Comparison of ENCODE assay signal across 1 fruit fly cellular context in the genomic region with DNA sequence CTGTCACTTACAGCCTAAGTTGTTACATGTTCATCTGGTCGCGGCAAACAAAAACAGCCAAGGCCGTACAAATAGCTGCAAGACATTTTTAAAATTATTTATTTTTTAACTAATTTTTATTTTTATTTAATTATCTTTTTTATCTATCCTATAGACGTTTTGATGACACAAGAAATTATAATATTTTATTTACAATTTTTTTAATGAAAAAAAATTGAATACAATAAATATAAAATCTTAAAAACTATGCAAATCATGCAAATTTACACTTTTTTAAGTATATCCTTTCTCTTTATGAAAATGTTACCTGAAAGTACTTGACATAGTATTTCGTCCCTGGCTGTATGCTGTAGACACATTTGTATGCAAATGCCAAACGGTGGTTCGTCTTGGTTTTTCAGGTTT.
TF ChIP-seq lines count a peak whose summit lies in the region.

No protein-coding gene starts in this region.

TF ChIP-seq in whole organism, embryonic, 481 proteins besides CTCF, POLR2A, EP300 and RAD21 (continued from another document and continues in another):
- TF ChIP-seq CG17359 (tag; optimal IDR thresholded peaks at IDR 0.05; lab: Kevin White, UChicago): peak; percentile 80
- peak; percentile 82 for TF ChIP-seq CG9727 (GFP tag; optimal IDR thresholded peaks at IDR 0.05; lab: Kevin White, UChicago)
- TF ChIP-seq Side (GFP tag; optimal IDR thresholded peaks at IDR 0.05; lab: Kevin White, UChicago): no peak
- TF ChIP-seq CG10543 (GFP tag; optimal IDR thresholded peaks at IDR 0.05; lab: Kevin White, UChicago): peak; percentile 14
- peak; percentile 74 for TF ChIP-seq CG6813 (GFP tag; optimal IDR thresholded peaks at IDR 0.05; lab: Kevin White, UChicago)
- TF ChIP-seq nerfin-1 (tag; optimal IDR thresholded peaks at IDR 0.05; lab: Kevin White, UChicago): peak; percentile 77
- TF ChIP-seq CG14860 (GFP tag; IDR thresholded peaks at IDR 0.05; lab: Robert Waterston, UW; ENCODE audit: partially characterized antibody): no peak
- peak; percentile 58; the same call in 1 of the 2 replicates for TF ChIP-seq Rfx (GFP tag; IDR thresholded peaks at IDR 0.05; lab: Robert Waterston, UW)
- no peak for TF ChIP-seq fd102C (GFP tag; optimal IDR thresholded peaks at IDR 0.05; lab: Kevin White, UChicago)
- no peak for TF ChIP-seq Ets65A (GFP tag; lab: Kevin White, UChicago)
- TF ChIP-seq CG14441 (GFP tag; IDR thresholded peaks at IDR 0.05; lab: Robert Waterston, UW): no peak
- TF ChIP-seq H15 (GFP tag; IDR thresholded peaks at IDR 0.05; lab: Robert Waterston, UW): 0 out of 3 replicates have a peak, but pooled peaks have one; percentile 31
- TF ChIP-seq CG12104 (GFP tag; optimal IDR thresholded peaks at IDR 0.05; lab: Kevin White, UChicago): peak; percentile 61
- peak; percentile 82 for TF ChIP-seq CG10979 (tag; optimal IDR thresholded peaks at IDR 0.05; lab: Kevin White, UChicago)
- TF ChIP-seq Optix (GFP tag; IDR thresholded peaks at IDR 0.05; lab: Robert Waterston, UW): no peak
- peak; percentile 59 for TF ChIP-seq CG4328 (GFP tag; optimal IDR thresholded peaks at IDR 0.05; lab: Kevin White, UChicago)
- no peak for TF ChIP-seq CG9609 (GFP tag; optimal IDR thresholded peaks at IDR 0.05; lab: Kevin White, UChicago)
- TF ChIP-seq nmo (GFP tag; optimal IDR thresholded peaks at IDR 0.05; lab: Kevin White, UChicago): peak; percentile 91
- TF ChIP-seq CG13296 (GFP tag; optimal IDR thresholded peaks at IDR 0.05; lab: Kevin White, UChicago): peak; percentile 92
- TF ChIP-seq Elba2 (GFP tag; optimal IDR thresholded peaks at IDR 0.05; lab: Kevin White, UChicago): no peak
- TF ChIP-seq CG3995 (GFP tag; optimal IDR thresholded peaks at IDR 0.05; lab: Kevin White, UChicago): no peak
- peak; percentile 45 for TF ChIP-seq CG15696 (tag; optimal IDR thresholded peaks at IDR 0.05; lab: Kevin White, UChicago)
- peak; percentile 89 for TF ChIP-seq CG11695 (GFP tag; IDR thresholded peaks at IDR 0.05; lab: Robert Waterston, UW)
- no peak for TF ChIP-seq CG2889 (GFP tag; IDR thresholded peaks at IDR 0.05; lab: Robert Waterston, UW)
- TF ChIP-seq Ssrp (tag; optimal IDR thresholded peaks at IDR 0.05; lab: Kevin White, UChicago): peak; percentile 79
- TF ChIP-seq CG5953 (GFP tag; IDR thresholded peaks at IDR 0.05; lab: Robert Waterston, UW): no peak
- no peak for TF ChIP-seq disco-r (GFP tag; optimal IDR thresholded peaks at IDR 0.05; lab: Kevin White, UChicago)
- no peak for TF ChIP-seq gt (GFP tag; IDR thresholded peaks at IDR 0.05; lab: Robert Waterston, UW)
- TF ChIP-seq fd3F (GFP tag; optimal IDR thresholded peaks at IDR 0.05; lab: Kevin White, UChicago): peak; percentile 71
- no peak for TF ChIP-seq CG8290 (GFP tag; optimal IDR thresholded peaks at IDR 0.05; lab: Kevin White, UChicago)
- no peak for TF ChIP-seq CG8290 (tag; optimal IDR thresholded peaks at IDR 0.05; lab: Kevin White, UChicago)
- TF ChIP-seq Fer1 (GFP tag; optimal IDR thresholded peaks at IDR 0.05; lab: Kevin White, UChicago): peak; percentile 83
- TF ChIP-seq CG14667 (GFP tag; IDR thresholded peaks at IDR 0.05; lab: Robert Waterston, UW): peak; percentile 30; the same call in 1 of the 2 replicates
- 0 out of 3 replicates have a peak, but pooled peaks have one; percentile 50 for TF ChIP-seq ci (GFP tag; IDR thresholded peaks at IDR 0.05; lab: Robert Waterston, UW)
- TF ChIP-seq pum (GFP tag; optimal IDR thresholded peaks at IDR 0.05; lab: Kevin White, UChicago): no peak
- no peak for TF ChIP-seq CG4282 (GFP tag; optimal IDR thresholded peaks at IDR 0.05; lab: Kevin White, UChicago)
- TF ChIP-seq pb (GFP tag; optimal IDR thresholded peaks at IDR 0.05; lab: Kevin White, UChicago): no peak
- no peak for TF ChIP-seq CG15011 (GFP tag; optimal IDR thresholded peaks at IDR 0.05; lab: Kevin White, UChicago)
- no peak for TF ChIP-seq CG16863 (GFP tag; optimal IDR thresholded peaks at IDR 0.05; lab: Kevin White, UChicago)
- TF ChIP-seq CG42726 (GFP tag; IDR thresholded peaks at IDR 0.05; lab: Robert Waterston, UW; ENCODE audit: partially characterized antibody): no peak
- TF ChIP-seq CG8359 (GFP tag; optimal IDR thresholded peaks at IDR 0.05; lab: Kevin White, UChicago; ENCODE audit: borderline replicate concordance): peak; percentile 25
- peak in 1 of 2 experiments; percentile 9 for TF ChIP-seq insv (GFP tag; optimal IDR thresholded peaks at IDR 0.05; lab: Kevin White, UChicago)
- no peak for TF ChIP-seq CG10366 (GFP tag; IDR thresholded peaks at IDR 0.05; lab: Robert Waterston, UW)
- TF ChIP-seq HmgD (GFP tag; optimal IDR thresholded peaks at IDR 0.05; lab: Kevin White, UChicago): no peak
- peak; percentile 91 for TF ChIP-seq CG7839 (tag; optimal IDR thresholded peaks at IDR 0.05; lab: Kevin White, UChicago)
- no peak for TF ChIP-seq CG12071 (GFP tag; optimal IDR thresholded peaks at IDR 0.05; lab: Kevin White, UChicago)
- no peak for TF ChIP-seq CG17186 (GFP tag; optimal IDR thresholded peaks at IDR 0.05; lab: Kevin White, UChicago)
- TF ChIP-seq TFAM (GFP tag; optimal IDR thresholded peaks at IDR 0.05; lab: Kevin White, UChicago): no peak
- peak; percentile 46 for TF ChIP-seq Xbp1 (GFP tag; optimal IDR thresholded peaks at IDR 0.05; lab: Kevin White, UChicago)
- TF ChIP-seq kni (GFP tag; optimal IDR thresholded peaks at IDR 0.05; lab: Kevin White, UChicago): no peak
- TF ChIP-seq CG10565 (GFP tag; optimal IDR thresholded peaks at IDR 0.05; lab: Kevin White, UChicago): no peak
- TF ChIP-seq hbn (GFP tag; IDR thresholded peaks at IDR 0.05; lab: Robert Waterston, UW; ENCODE audit: partially characterized antibody): no peak
- no peak for TF ChIP-seq CG4730 (GFP tag; IDR thresholded peaks at IDR 0.05; lab: Robert Waterston, UW)
- TF ChIP-seq Kr (GFP tag; optimal IDR thresholded peaks at IDR 0.05; lab: Kevin White, UChicago): no peak
- TF ChIP-seq Hmx (GFP tag; optimal IDR thresholded peaks at IDR 0.05; lab: Kevin White, UChicago): no peak
- peak; percentile 75 for TF ChIP-seq Ptx1 (GFP tag; IDR thresholded peaks at IDR 0.05; lab: Robert Waterston, UW)
- TF ChIP-seq HLH54F (GFP tag; optimal IDR thresholded peaks at IDR 0.05; lab: Kevin White, UChicago): no peak
- no peak for TF ChIP-seq Hey (tag; optimal IDR thresholded peaks at IDR 0.05; lab: Kevin White, UChicago)
- TF ChIP-seq org-1 (GFP tag; optimal IDR thresholded peaks at IDR 0.05; lab: Kevin White, UChicago): peak; percentile 13
- TF ChIP-seq lilli (GFP tag; optimal IDR thresholded peaks at IDR 0.05; lab: Kevin White, UChicago): no peak
- TF ChIP-seq Hmr (GFP tag; optimal IDR thresholded peaks at IDR 0.05; lab: Kevin White, UChicago): peak; percentile 78
- no peak for TF ChIP-seq Poxn (GFP tag; IDR thresholded peaks at IDR 0.05; lab: Robert Waterston, UW)
- TF ChIP-seq ftz-f1 (GFP tag; optimal IDR thresholded peaks at IDR 0.05; lab: Kevin White, UChicago): no peak
- no peak for TF ChIP-seq Dfd (GFP tag; optimal IDR thresholded peaks at IDR 0.05; lab: Kevin White, UChicago)
- TF ChIP-seq CG18599 (GFP tag; optimal IDR thresholded peaks at IDR 0.05; lab: Kevin White, UChicago): peak; percentile 78
- TF ChIP-seq exex (tag; optimal IDR thresholded peaks at IDR 0.05; lab: Kevin White, UChicago): peak; percentile 15
- peak; percentile 52 for TF ChIP-seq Six4 (GFP tag; optimal IDR thresholded peaks at IDR 0.05; lab: Kevin White, UChicago)
- peak; percentile 48 for TF ChIP-seq NfI (GFP tag; optimal IDR thresholded peaks at IDR 0.05; lab: Kevin White, UChicago)
- no peak for TF ChIP-seq Scr (GFP tag; IDR thresholded peaks at IDR 0.05; lab: Robert Waterston, UW; ENCODE audit: partially characterized antibody)
- peak; percentile 76 for TF ChIP-seq dmrt11E (tag; optimal IDR thresholded peaks at IDR 0.05; lab: Kevin White, UChicago)
- no peak for TF ChIP-seq CG31365 (tag; optimal IDR thresholded peaks at IDR 0.05; lab: Kevin White, UChicago)
- TF ChIP-seq Bdp1 (GFP tag; optimal IDR thresholded peaks at IDR 0.05; lab: Kevin White, UChicago): no peak
- peak; percentile 74 for TF ChIP-seq Xrp1 (GFP tag; IDR thresholded peaks at IDR 0.05; lab: Robert Waterston, UW)
- no peak for TF ChIP-seq fru (optimal IDR thresholded peaks at IDR 0.05; lab: Kevin White, UChicago)
- no peak for TF ChIP-seq CG6175 (GFP tag; IDR thresholded peaks at IDR 0.05; lab: Robert Waterston, UW)
- TF ChIP-seq nom (GFP tag; optimal IDR thresholded peaks at IDR 0.05; lab: Kevin White, UChicago): peak; percentile 56
- peak; percentile 85 for TF ChIP-seq CG12391 (tag; optimal IDR thresholded peaks at IDR 0.05; lab: Kevin White, UChicago)
- TF ChIP-seq Spps (tag; optimal IDR thresholded peaks at IDR 0.05; lab: Kevin White, UChicago): peak; percentile 59
- no peak for TF ChIP-seq CG3726 (GFP tag; IDR thresholded peaks at IDR 0.05; lab: Robert Waterston, UW)
- TF ChIP-seq Oaz (GFP tag; IDR thresholded peaks at IDR 0.05; lab: Robert Waterston, UW): no peak
- 0 out of 3 replicates have a peak, but pooled peaks have one; percentile 24 for TF ChIP-seq croc (GFP tag; conservative IDR thresholded peaks at IDR 0.05; lab: Robert Waterston, UW)
- no peak for TF ChIP-seq MBD-R2 (GFP tag; IDR thresholded peaks at IDR 0.05; lab: Robert Waterston, UW)
- TF ChIP-seq HLHmδ (GFP tag; optimal IDR thresholded peaks at IDR 0.05; lab: Kevin White, UChicago): no peak
- peak; percentile 43 for TF ChIP-seq ac (GFP tag; optimal IDR thresholded peaks at IDR 0.05; lab: Kevin White, UChicago)
- no peak for TF ChIP-seq CG31224 (GFP tag; IDR thresholded peaks at IDR 0.05; lab: Robert Waterston, UW)
- TF ChIP-seq ase (GFP tag; IDR thresholded peaks at IDR 0.05; lab: Robert Waterston, UW): 0 out of 3 replicates have a peak, but pooled peaks have one; percentile 41
- no peak for TF ChIP-seq z (GFP tag; IDR thresholded peaks at IDR 0.05; lab: Robert Waterston, UW)
- no peak for TF ChIP-seq CG1603 (tag; optimal IDR thresholded peaks at IDR 0.05; lab: Kevin White, UChicago)
- peak; percentile 52 for TF ChIP-seq CG6254 (GFP tag; optimal IDR thresholded peaks at IDR 0.05; lab: Kevin White, UChicago)
- TF ChIP-seq zf30C (GFP tag; optimal IDR thresholded peaks at IDR 0.05; lab: Kevin White, UChicago): no peak
- TF ChIP-seq CG13287 (GFP tag; IDR thresholded peaks at IDR 0.05; lab: Robert Waterston, UW; ENCODE audit: partially characterized antibody): no peak
- TF ChIP-seq ap (GFP tag; IDR thresholded peaks at IDR 0.05; lab: Robert Waterston, UW): peak; percentile 59; the same call in 1 of the 2 replicates
- no peak for TF ChIP-seq Sry-β (GFP tag; optimal IDR thresholded peaks at IDR 0.05; lab: Kevin White, UChicago)
- TF ChIP-seq ro (GFP tag; IDR thresholded peaks at IDR 0.05; lab: Robert Waterston, UW): no peak
- peak; percentile 73 for TF ChIP-seq Asciz (GFP tag; optimal IDR thresholded peaks at IDR 0.05; lab: Kevin White, UChicago)
- peak in 1 of 2 experiments; percentile 77 for TF ChIP-seq bsh (GFP tag; optimal IDR thresholded peaks at IDR 0.05; lab: Kevin White, UChicago)
- peak; percentile 87 for TF ChIP-seq PHDP (tag; optimal IDR thresholded peaks at IDR 0.05; lab: Kevin White, UChicago)
- TF ChIP-seq pho (GFP tag; optimal IDR thresholded peaks at IDR 0.05; lab: Kevin White, UChicago): no peak
- no peak for TF ChIP-seq ara (GFP tag; IDR thresholded peaks at IDR 0.05; lab: Robert Waterston, UW)
- TF ChIP-seq CoRest (tag; optimal IDR thresholded peaks at IDR 0.05; lab: Kevin White, UChicago): peak; percentile 91
- no peak for TF ChIP-seq HmgZ (tag; optimal IDR thresholded peaks at IDR 0.05; lab: Kevin White, UChicago)
- TF ChIP-seq Vsx1 (GFP tag; optimal IDR thresholded peaks at IDR 0.05; lab: Kevin White, UChicago): peak; percentile 55
- TF ChIP-seq CG2120 (GFP tag; optimal IDR thresholded peaks at IDR 0.05; lab: Kevin White, UChicago): peak; percentile 11
- TF ChIP-seq ham (GFP tag; IDR thresholded peaks at IDR 0.05; lab: Robert Waterston, UW): no peak
- no peak for TF ChIP-seq sim (GFP tag; IDR thresholded peaks at IDR 0.05; lab: Robert Waterston, UW)
- no peak for TF ChIP-seq sr (GFP tag; IDR thresholded peaks at IDR 0.05; lab: Robert Waterston, UW)
- no peak for TF ChIP-seq CG1832 (GFP tag; optimal IDR thresholded peaks at IDR 0.05; lab: Kevin White, UChicago)
- peak; percentile 90 for TF ChIP-seq Sox100B (GFP tag; optimal IDR thresholded peaks at IDR 0.05; lab: Kevin White, UChicago)
- peak; percentile 57 for TF ChIP-seq abd-A (tag; optimal IDR thresholded peaks at IDR 0.05; lab: Kevin White, UChicago)
- TF ChIP-seq ATbp (GFP tag; optimal IDR thresholded peaks at IDR 0.05; lab: Kevin White, UChicago): peak; percentile 58
- peak; percentile 36 for TF ChIP-seq CG15514 (GFP tag; optimal IDR thresholded peaks at IDR 0.05; lab: Kevin White, UChicago)
- peak; percentile 47 for TF ChIP-seq Max (GFP tag; optimal IDR thresholded peaks at IDR 0.05; lab: Kevin White, UChicago)
- no peak for TF ChIP-seq pfk (GFP tag; optimal IDR thresholded peaks at IDR 0.05; lab: Kevin White, UChicago)
- TF ChIP-seq br (optimal IDR thresholded peaks at IDR 0.05; lab: Kevin White, UChicago): no peak
- TF ChIP-seq gce (GFP tag; IDR thresholded peaks at IDR 0.05; lab: Robert Waterston, UW): no peak
- no peak for TF ChIP-seq chm (GFP tag; IDR thresholded peaks at IDR 0.05; lab: Robert Waterston, UW)
- no peak for TF ChIP-seq CG4360 (GFP tag; IDR thresholded peaks at IDR 0.05; lab: Robert Waterston, UW)
- TF ChIP-seq h (optimal IDR thresholded peaks at IDR 0.05; lab: Kevin White, UChicago): no peak
- no peak; the same call in 1 of the 2 replicates for TF ChIP-seq NFAT (GFP tag; IDR thresholded peaks at IDR 0.05; lab: Robert Waterston, UW)
- peak; percentile 77 for TF ChIP-seq CG32767 (GFP tag; IDR thresholded peaks at IDR 0.05; lab: Robert Waterston, UW)
- TF ChIP-seq CG17802 (tag; optimal IDR thresholded peaks at IDR 0.05; lab: Kevin White, UChicago): no peak
- TF ChIP-seq az2 (GFP tag; optimal IDR thresholded peaks at IDR 0.05; lab: Kevin White, UChicago): peak; percentile 11
- TF ChIP-seq CG2678 (tag; optimal IDR thresholded peaks at IDR 0.05; lab: Kevin White, UChicago): peak; percentile 93
- TF ChIP-seq CG12299 (tag; optimal IDR thresholded peaks at IDR 0.05; lab: Kevin White, UChicago): peak; percentile 76
- no peak for TF ChIP-seq CG3163 (GFP tag; optimal IDR thresholded peaks at IDR 0.05; lab: Kevin White, UChicago)
- TF ChIP-seq amos (GFP tag; IDR thresholded peaks at IDR 0.05; lab: Robert Waterston, UW; ENCODE audit: partially characterized antibody): no peak
- no peak for TF ChIP-seq CG3065 (GFP tag; optimal IDR thresholded peaks at IDR 0.05; lab: Kevin White, UChicago)
- peak; percentile 67 for TF ChIP-seq kah (GFP tag; optimal IDR thresholded peaks at IDR 0.05; lab: Kevin White, UChicago)
- no peak for TF ChIP-seq hb (GFP tag; IDR thresholded peaks at IDR 0.05; lab: Robert Waterston, UW; ENCODE audit: partially characterized antibody)
